Fruit fly (Drosophila melanogaster) whole organism, embryonic: ENCODE data around the gene unc-119.
A peak's percentile ranks its signal among the peaks of the same experiment; 100 is the strongest.

Source experiments
- Ada2b ChIP-seq: fragments of 200-800 bp; sonication (Bioruptor generic); IDR thresholded peaks from 2 replicates; pipeline ENCODE4 v1.3.6; 2022; ENCODE audit warnings: missing biosample characterization, missing genetic modification characterization
- Adf1 ChIP-seq: fragments of 200-800 bp; sonication (Bioruptor generic); IDR thresholded peaks from 2 replicates; pipeline ENCODE4 v1.3.6; 2022; ENCODE audit warnings: missing biosample characterization, missing genetic modification characterization
- Aef1 ChIP-seq: fragments of 200-800 bp; sonication (Bioruptor generic); IDR thresholded peaks from 3 replicates; pipeline ENCODE4 v1.3.6; 2022; ENCODE audit warnings: missing biosample characterization, missing genetic modification characterization
- CG11398 ChIP-seq: fragments of 200-800 bp; sonication (Bioruptor generic); optimal IDR thresholded peaks from 2 replicates; lab custom pipeline; 2016; ENCODE audit warnings: missing biosample characterization, missing genetic modification characterization
- CG11696 ChIP-seq: fragments of 200-800 bp; sonication (Bioruptor generic); IDR thresholded peaks from 2 replicates; pipeline ENCODE4 v1.3.6; 2022; ENCODE audit warnings: missing biosample characterization, missing genetic modification characterization
- CG13624 ChIP-seq: fragments of 200-800 bp; sonication (Bioruptor generic); optimal IDR thresholded peaks from 2 replicates; lab custom pipeline; 2016; ENCODE audit warnings: missing biosample characterization, missing genetic modification characterization
- CG15011 ChIP-seq: fragments of 200-800 bp; sonication (Bioruptor generic); optimal IDR thresholded peaks from 3 replicates; lab custom pipeline; 2018; ENCODE audit warnings: missing biosample characterization, mild to moderate bottlenecking, missing genetic modification characterization
- CG2199 ChIP-seq: fragments of 200-800 bp; sonication (Bioruptor generic); IDR thresholded peaks from 3 replicates; pipeline ENCODE4 v1.3.6; 2022; ENCODE audit warnings: missing biosample characterization, missing genetic modification characterization
- CG32772 ChIP-seq: fragments of 200-800 bp; sonication (Bioruptor generic); IDR thresholded peaks from 2 replicates; pipeline ENCODE4 v1.3.6; 2022; ENCODE audit warnings: missing biosample characterization, missing genetic modification characterization
- CG34224 ChIP-seq: fragments of 200-800 bp; sonication (Bioruptor generic); IDR thresholded peaks from 3 replicates; pipeline ENCODE4 v1.3.6; 2022; ENCODE audit warnings: missing biosample characterization, missing genetic modification characterization; ENCODE audit not compliant: partially characterized antibody
- CG5180 ChIP-seq: fragments of 200-800 bp; sonication (Bioruptor generic); optimal IDR thresholded peaks from 3 replicates; lab custom pipeline; 2017; ENCODE audit warnings: missing biosample characterization, missing genetic modification characterization, mild to moderate bottlenecking, moderate library complexity, missing genetic modification reagents
- CG6254 ChIP-seq: fragments of 200-800 bp; sonication (Bioruptor generic); optimal IDR thresholded peaks from 3 replicates; lab custom pipeline; 2017; ENCODE audit warnings: mild to moderate bottlenecking, missing biosample characterization, missing genetic modification reagents, missing genetic modification characterization
- CG8765 ChIP-seq: fragments of 200-800 bp; sonication (Bioruptor generic); IDR thresholded peaks from 2 replicates; pipeline ENCODE4 v1.3.6; 2022; ENCODE audit warnings: missing biosample characterization, missing genetic modification characterization
- CG8944 ChIP-seq: fragments of 200-800 bp; sonication (Bioruptor generic); optimal IDR thresholded peaks from 3 replicates; lab custom pipeline; 2016; ENCODE audit warnings: missing biosample characterization, missing genetic modification characterization
- CG9876 ChIP-seq: fragments of 200-800 bp; sonication (Bioruptor generic); optimal IDR thresholded peaks from 2 replicates; lab custom pipeline; 2016; ENCODE audit warnings: missing biosample characterization, missing genetic modification characterization
- CkIIα-i1 ChIP-seq: fragments of 200-800 bp; sonication (Bioruptor generic); IDR thresholded peaks from 2 replicates; pipeline ENCODE4 v1.3.6; 2022; ENCODE audit warnings: missing biosample characterization, missing genetic modification characterization
- Dad ChIP-seq: fragments of 200-800 bp; sonication (Bioruptor generic); optimal IDR thresholded peaks from 3 replicates; lab custom pipeline; 2016; ENCODE audit warnings: missing biosample characterization, missing genetic modification characterization
- Dip3 ChIP-seq: fragments of 200-800 bp; sonication (Bioruptor generic); optimal IDR thresholded peaks from 3 replicates; lab custom pipeline; 2016; ENCODE audit warnings: missing biosample characterization, missing genetic modification characterization
- E2f2 ChIP-seq: fragments of 200-800 bp; sonication (Bioruptor generic); IDR thresholded peaks from 2 replicates; pipeline ENCODE4 v1.3.6; 2022; ENCODE audit warnings: missing biosample characterization, missing genetic modification characterization
- Hr3 ChIP-seq: fragments of 200-800 bp; sonication (Bioruptor generic); optimal IDR thresholded peaks from 3 replicates; lab custom pipeline; 2016; ENCODE audit warnings: missing biosample characterization, missing genetic modification characterization
- Poxn ChIP-seq: fragments of 200-800 bp; sonication (Bioruptor generic); IDR thresholded peaks from 2 replicates; pipeline ENCODE4 v1.3.6; 2022; ENCODE audit warnings: missing biosample characterization, missing genetic modification characterization
- Stat92E ChIP-seq, 3 experiments: fragments of >200 bp in 2 of 3; fragments of 200-800 bp in 1 of 3; sonication (Bioruptor generic) in 1 of 3; optimal IDR thresholded peaks; 2 replicates each; lab custom pipeline; 2017 to 2019; ENCODE audit warnings: missing biosample characterization in 3 of 3, missing genetic modification characterization in 3 of 3, mild to moderate bottlenecking in 1 of 3, moderate library complexity in 1 of 3
- Trl ChIP-seq, 3 experiments: fragments of >200 bp in 2 of 3; fragments of 200-800 bp in 1 of 3; sonication (Bioruptor generic) in 1 of 3; optimal IDR thresholded peaks; 2 replicates in 1 of 3; 3 replicates in 2 of 3; lab custom pipeline; 2016 to 2017; ENCODE audit warnings: missing biosample characterization in 1 of 3, missing genetic modification characterization in 1 of 3
- abd-A ChIP-seq: fragments of 200-800 bp; sonication (Bioruptor generic); optimal IDR thresholded peaks from 3 replicates; lab custom pipeline; 2019; ENCODE audit warnings: missing biosample characterization, mild to moderate bottlenecking, missing genetic modification characterization, moderate library complexity
- ara ChIP-seq: fragments of 200-800 bp; sonication (Bioruptor generic); IDR thresholded peaks from 2 replicates; pipeline ENCODE4 v1.3.6; 2022; ENCODE audit warnings: missing biosample characterization, missing genetic modification characterization
- bbx ChIP-seq: fragments of 200-800 bp; sonication (Bioruptor generic); IDR thresholded peaks from 2 replicates; pipeline ENCODE4 v1.3.6; 2022; ENCODE audit warnings: missing biosample characterization, missing genetic modification characterization; ENCODE audit not compliant: partially characterized antibody
- cas ChIP-seq: fragments of 200-800 bp; sonication (Bioruptor generic); IDR thresholded peaks from 2 replicates; pipeline ENCODE4 v1.3.6; 2022; ENCODE audit warnings: missing biosample characterization, missing genetic modification characterization
- chinmo ChIP-seq: fragments of 200-800 bp; sonication (Bioruptor generic); IDR thresholded peaks from 4 replicates; pipeline ENCODE4 v1.3.6; 2022; ENCODE audit warnings: missing biosample characterization, missing genetic modification characterization; ENCODE audit not compliant: partially characterized antibody
- ci ChIP-seq: fragments of 200-800 bp; sonication (Bioruptor generic); IDR thresholded peaks from 3 replicates; pipeline ENCODE4 v1.3.6; 2022; ENCODE audit warnings: missing biosample characterization, missing genetic modification characterization
- da ChIP-seq: fragments of 200-800 bp; sonication (Bioruptor generic); optimal IDR thresholded peaks from 2 replicates; lab custom pipeline; 2016; ENCODE audit warnings: missing biosample characterization, missing genetic modification characterization
- emc ChIP-seq: fragments of 200-800 bp; sonication (Bioruptor generic); optimal IDR thresholded peaks from 2 replicates; lab custom pipeline; 2016; ENCODE audit warnings: missing biosample characterization, missing genetic modification characterization
- fru ChIP-seq: fragments of >200 bp; optimal IDR thresholded peaks from 2 replicates; lab custom pipeline; 2017
- fu2 ChIP-seq: fragments of 200-800 bp; sonication (Bioruptor generic); optimal IDR thresholded peaks from 2 replicates; lab custom pipeline; 2016; ENCODE audit warnings: missing biosample characterization, missing genetic modification characterization
- gfzf ChIP-seq: fragments of 200-800 bp; sonication (Bioruptor generic); optimal IDR thresholded peaks from 2 replicates; lab custom pipeline; 2016; ENCODE audit warnings: missing biosample characterization, mild to moderate bottlenecking, missing genetic modification characterization, moderate library complexity
- gsb-n ChIP-seq: fragments of 200-800 bp; sonication (Bioruptor generic); optimal IDR thresholded peaks from 3 replicates; lab custom pipeline; 2018; ENCODE audit warnings: missing biosample characterization, mild to moderate bottlenecking, missing genetic modification characterization
- gt ChIP-seq: fragments of 200-800 bp; sonication (Bioruptor generic); IDR thresholded peaks from 2 replicates; pipeline ENCODE4 v1.3.6; 2022; ENCODE audit warnings: missing biosample characterization, missing genetic modification characterization
- klu ChIP-seq: fragments of 200-800 bp; sonication (Bioruptor generic); IDR thresholded peaks from 2 replicates; pipeline ENCODE4 v1.3.6; 2022; ENCODE audit warnings: missing biosample characterization, missing genetic modification characterization
- pan ChIP-seq, 4 experiments: fragments of >200 bp in 3 of 4; fragments of 200-800 bp in 1 of 4; sonication (Bioruptor generic) in 1 of 4; optimal IDR thresholded peaks in 3 of 4; IDR thresholded peaks in 1 of 4; 2 replicates each; pipeline versions ENCODE4 v1.3.6 to Lab custom; 2017 to 2022; ENCODE audit warnings: missing biosample characterization in 2 of 4, missing genetic modification characterization in 2 of 4, mixed read lengths in 1 of 4
- salm ChIP-seq: fragments of 200-800 bp; sonication (Bioruptor generic); optimal IDR thresholded peaks from 2 replicates; lab custom pipeline; 2018; ENCODE audit warnings: missing biosample characterization, mild to moderate bottlenecking, missing genetic modification characterization
- scrt ChIP-seq: fragments of 200-800 bp; sonication (Bioruptor generic); optimal IDR thresholded peaks from 2 replicates; lab custom pipeline; 2018; ENCODE audit warnings: missing biosample characterization, mild to moderate bottlenecking, missing genetic modification characterization, moderate library complexity
- seq ChIP-seq: fragments of 200-800 bp; sonication (Bioruptor generic); IDR thresholded peaks from 2 replicates; pipeline ENCODE4 v1.3.6; 2022; ENCODE audit warnings: missing biosample characterization, missing genetic modification characterization
- sug ChIP-seq: fragments of 200-800 bp; optimal IDR thresholded peaks from 2 replicates; lab custom pipeline; 2019; ENCODE audit warnings: missing biosample characterization, mild to moderate bottlenecking, missing genetic modification characterization, moderate library complexity
- tna ChIP-seq: fragments of 200-800 bp; sonication (Bioruptor generic); IDR thresholded peaks from 2 replicates; pipeline ENCODE4 v1.3.6; 2022; ENCODE audit warnings: missing biosample characterization, missing genetic modification characterization; ENCODE audit not compliant: partially characterized antibody
- vvl ChIP-seq: fragments of 200-800 bp; sonication (Bioruptor generic); IDR thresholded peaks from 2 replicates; pipeline ENCODE4 v1.3.6; 2022; ENCODE audit warnings: missing biosample characterization, missing genetic modification characterization
- zen ChIP-seq: fragments of 200-800 bp; sonication (Bioruptor generic); optimal IDR thresholded peaks from 3 replicates; lab custom pipeline; 2018; ENCODE audit warnings: missing biosample characterization, mild to moderate bottlenecking, missing genetic modification characterization, moderate library complexity

Gene unc-119

dm6 chrX:7301351-7302328, 10.5 kb upstream of the unc-119 start (continued):
- TF ChIP-seq gt (GFP tag; lab: Robert Waterston, UW) = no peak; the same call in 1 of the 2 replicates

dm6 chrX:7300722-7301350, 9.7 kb upstream of the unc-119 start:
- TF ChIP-seq Dip3 (GFP tag; lab: Kevin White, UChicago) = no peak
- no peak for TF ChIP-seq CG9876
- TF ChIP-seq Ada2b (GFP tag; lab: Robert Waterston, UW) = 0 out of 2 replicates have a peak, but pooled peaks have one; percentile 13
- no peak for TF ChIP-seq CG5180 (GFP tag; lab: Kevin White, UChicago)
- TF ChIP-seq gfzf (GFP tag; lab: Kevin White, UChicago) = no peak
- TF ChIP-seq seq (GFP tag; lab: Robert Waterston, UW) = no peak
- no peak for TF ChIP-seq da (GFP tag; lab: Kevin White, UChicago)
- no peak for TF ChIP-seq emc (GFP tag; lab: Kevin White, UChicago)
- TF ChIP-seq CG8765 (GFP tag; lab: Robert Waterston, UW) = peak; percentile 45; the same call in 1 of the 2 replicates
- TF ChIP-seq ara (GFP tag; lab: Robert Waterston, UW) = no peak
- TF ChIP-seq abd-A (tag; lab: Kevin White, UChicago) = peak; percentile 40
- peak; percentile 34; the same call in 1 of the 2 replicates for TF ChIP-seq CG32772 (GFP tag; lab: Robert Waterston, UW)
- TF ChIP-seq CG6254 (GFP tag; lab: Kevin White, UChicago) = no peak
- TF ChIP-seq pan (optimal IDR thresholded peaks at IDR 0.05; lab: Kevin White, UChicago) = no peak
- TF ChIP-seq pan (GFP tag; optimal IDR thresholded peaks at IDR 0.05 in 1 of 2, IDR thresholded peaks at IDR 0.05 in 1 of 2) = peak in 1 of 2 experiments; percentile 7
- TF ChIP-seq CG11696 (GFP tag; lab: Robert Waterston, UW) = peak; percentile 73
- 0 out of 2 replicates have a peak, but pooled peaks have one; percentile 9 for TF ChIP-seq vvl (GFP tag; lab: Robert Waterston, UW)
- TF ChIP-seq Stat92E (GFP tag; optimal IDR thresholded peaks at IDR 0.05; lab: Kevin White, UChicago) = no peak
- TF ChIP-seq Poxn = no peak
- no peak for TF ChIP-seq klu (GFP tag; lab: Robert Waterston, UW)
- peak; percentile 47 for TF ChIP-seq tna (GFP tag; lab: Robert Waterston, UW)
- TF ChIP-seq chinmo (GFP tag; lab: Robert Waterston, UW) = peak; percentile 97
- no peak for TF ChIP-seq CG11398 (GFP tag; lab: Kevin White, UChicago)
- TF ChIP-seq Aef1 (GFP tag; lab: Robert Waterston, UW) = peak; percentile 32; the same call in 2 of the 3 replicates
- TF ChIP-seq gsb-n (tag; lab: Kevin White, UChicago) = no peak
- TF ChIP-seq scrt = no peak
- TF ChIP-seq sug (tag; lab: Kevin White, UChicago) = peak; percentile 73
- no peak for TF ChIP-seq cas (GFP tag; lab: Robert Waterston, UW)
- peak; percentile 46; the same call in 2 of the 3 replicates for TF ChIP-seq CG34224 (GFP tag; lab: Robert Waterston, UW)
- TF ChIP-seq bbx (GFP tag; lab: Robert Waterston, UW) = peak; percentile 14; the same call in 1 of the 2 replicates
- TF ChIP-seq zen (tag; lab: Kevin White, UChicago) = no peak
- peak; percentile 72; the same call in 2 of the 3 replicates for TF ChIP-seq ci (GFP tag; lab: Robert Waterston, UW)
- TF ChIP-seq salm = no peak
- TF ChIP-seq Trl (optimal IDR thresholded peaks at IDR 0.05; lab: Kevin White, UChicago) = peak; percentile 60 to 64
- no peak for TF ChIP-seq Trl (GFP tag; optimal IDR thresholded peaks at IDR 0.05; lab: Kevin White, UChicago)
- TF ChIP-seq CG2199 (GFP tag; lab: Robert Waterston, UW) = no peak
- TF ChIP-seq Adf1 (GFP tag; lab: Robert Waterston, UW) = peak; percentile 84
- TF ChIP-seq CG13624 (GFP tag; lab: Kevin White, UChicago) = no peak
- no peak for TF ChIP-seq CkIIα-i1
- TF ChIP-seq fru = no peak
- TF ChIP-seq Hr3 = no peak
- no peak for TF ChIP-seq CG15011 (GFP tag; lab: Kevin White, UChicago)
- no peak for TF ChIP-seq Dad (GFP tag; lab: Kevin White, UChicago)
- TF ChIP-seq CG8944 (GFP tag; lab: Kevin White, UChicago) = no peak
- no peak for TF ChIP-seq E2f2 (GFP tag; lab: Robert Waterston, UW)
- no peak for TF ChIP-seq fu2
